Worm (Caenorhabditis elegans) whole organism, late embryonic: ENCODE results near the gene K02D10.8.

Source experiments
- C08G9.2 ChIP-seq: sonication (generic microtip); optimal IDR thresholded peaks from 2 replicates; lab custom pipeline; 2016; ENCODE audit warnings: mild to moderate bottlenecking, missing genetic modification characterization, moderate library complexity, missing compliant biosample characterization
- C38D4.7 ChIP-seq: fragments of 200-800 bp; sonication (Bioruptor generic); optimal IDR thresholded peaks from 2 replicates; lab custom pipeline; 2018; ENCODE audit warnings: mild to moderate bottlenecking, missing genetic modification characterization, moderate library complexity, missing compliant biosample characterization
- F13H6.1 ChIP-seq: sonication (generic microtip); optimal IDR thresholded peaks from 2 replicates; lab custom pipeline; 2016; ENCODE audit warnings: missing genetic modification characterization, missing compliant biosample characterization
- K09A11.1 ChIP-seq: sonication (generic microtip); optimal IDR thresholded peaks from 2 replicates; lab custom pipeline; 2017; ENCODE audit warnings: antibody characterized with exemption, mild to moderate bottlenecking, missing genetic modification characterization, missing compliant biosample characterization; ENCODE audit not compliant: insufficient read depth
- Y22D7AL.16 ChIP-seq: sonication (generic microtip); optimal IDR thresholded peaks from 2 replicates; lab custom pipeline; 2016; ENCODE audit warnings: missing genetic modification characterization, missing compliant biosample characterization
- ceh-19 ChIP-seq: fragments of 200-800 bp; sonication (Bioruptor generic); optimal IDR thresholded peaks from 2 replicates; lab custom pipeline; 2018; ENCODE audit warnings: mild to moderate bottlenecking, missing genetic modification characterization, missing compliant biosample characterization
- ceh-2 ChIP-seq: sonication (generic microtip); optimal IDR thresholded peaks from 2 replicates; lab custom pipeline; 2016; ENCODE audit warnings: missing genotype, missing genetic modification characterization, missing compliant biosample characterization
- ceh-24 ChIP-seq: sonication (generic microtip); optimal IDR thresholded peaks from 2 replicates; lab custom pipeline; 2016; ENCODE audit warnings: mild to moderate bottlenecking, missing genetic modification characterization, missing compliant biosample characterization
- ceh-30 ChIP-seq: fragments of 150-350 bp; optimal IDR thresholded peaks from 2 replicates; lab custom pipeline; 2014; ENCODE audit warnings: missing biosample characterization, missing genetic modification characterization
- ceh-31 ChIP-seq: sonication (generic microtip); optimal IDR thresholded peaks from 2 replicates; lab custom pipeline; 2016; ENCODE audit warnings: missing genetic modification characterization, missing compliant biosample characterization
- ceh-34 ChIP-seq: sonication (generic microtip); optimal IDR thresholded peaks from 2 replicates; lab custom pipeline; 2016; ENCODE audit warnings: mild to moderate bottlenecking, missing genetic modification characterization, missing compliant biosample characterization
- ceh-45 ChIP-seq: fragments of 200-800 bp; sonication (Bioruptor generic); IDR thresholded peaks from 2 replicates; pipeline ENCODE4 v1.3.6; 2022; ENCODE audit warnings: missing genetic modification reagents, missing genetic modification characterization, missing compliant biosample characterization
- ceh-48 ChIP-seq: sonication (generic microtip); optimal IDR thresholded peaks from 2 replicates; lab custom pipeline; 2016; ENCODE audit warnings: missing genetic modification characterization, inconsistent platforms, missing compliant biosample characterization
- ceh-6 ChIP-seq: fragments of 200-800 bp; sonication (Bioruptor generic); optimal IDR thresholded peaks from 2 replicates; lab custom pipeline; 2018; ENCODE audit warnings: mild to moderate bottlenecking, missing genetic modification characterization, missing compliant biosample characterization
- ceh-9 ChIP-seq: sonication (generic microtip); optimal IDR thresholded peaks from 2 replicates; lab custom pipeline; 2016; ENCODE audit warnings: mild to moderate bottlenecking, missing genetic modification characterization, inconsistent platforms, missing compliant biosample characterization
- elt-2 ChIP-seq: sonication (generic microtip); optimal IDR thresholded peaks from 2 replicates; lab custom pipeline; 2016; ENCODE audit warnings: missing genetic modification reagents, missing genetic modification characterization, missing compliant biosample characterization
- fkh-6 ChIP-seq: sonication (generic microtip); optimal IDR thresholded peaks from 2 replicates; lab custom pipeline; 2016; ENCODE audit warnings: missing genetic modification characterization, missing compliant biosample characterization
- hlh-15 ChIP-seq: sonication (generic microtip); optimal IDR thresholded peaks from 2 replicates; lab custom pipeline; 2016; ENCODE audit warnings: missing genetic modification characterization, missing compliant biosample characterization
- hlh-30 ChIP-seq: sonication (generic microtip); optimal IDR thresholded peaks from 2 replicates; lab custom pipeline; 2017; ENCODE audit warnings: antibody characterized with exemption, missing genetic modification characterization, missing compliant biosample characterization; ENCODE audit not compliant: insufficient read depth
- hlh-6 ChIP-seq: sonication (generic microtip); optimal IDR thresholded peaks from 2 replicates; lab custom pipeline; 2016; ENCODE audit warnings: missing genotype, missing genetic modification characterization, missing compliant biosample characterization
- hlh-8 ChIP-seq: sonication (generic microtip); optimal IDR thresholded peaks from 2 replicates; lab custom pipeline; 2016; ENCODE audit warnings: missing genotype, missing genetic modification characterization, missing compliant biosample characterization
- mec-3 ChIP-seq: sonication (generic microtip); optimal IDR thresholded peaks from 2 replicates; lab custom pipeline; 2016; ENCODE audit warnings: borderline replicate concordance, missing genetic modification characterization, missing compliant biosample characterization
- nfya-1 ChIP-seq: sonication (generic microtip); optimal IDR thresholded peaks from 2 replicates; lab custom pipeline; 2017; ENCODE audit warnings: missing genetic modification characterization, mild to moderate bottlenecking, missing compliant biosample characterization, antibody characterized with exemption, moderate library complexity
- nhr-11 ChIP-seq: fragments of 150-350 bp; optimal IDR thresholded peaks from 2 replicates; lab custom pipeline; 2014; ENCODE audit warnings: missing biosample characterization, missing genetic modification characterization
- nhr-232 ChIP-seq: sonication (generic microtip); optimal IDR thresholded peaks from 2 replicates; lab custom pipeline; 2016; ENCODE audit warnings: missing genetic modification characterization, missing compliant biosample characterization
- npax-4 ChIP-seq: sonication (generic microtip); optimal IDR thresholded peaks from 2 replicates; lab custom pipeline; 2016; ENCODE audit warnings: missing genetic modification characterization, missing compliant biosample characterization
- odd-2 ChIP-seq: sonication (generic microtip); optimal IDR thresholded peaks from 2 replicates; lab custom pipeline; 2017; ENCODE audit warnings: antibody characterized with exemption, mild to moderate bottlenecking, missing genetic modification characterization, missing compliant biosample characterization
- pag-3 ChIP-seq: sonication (generic microtip); optimal IDR thresholded peaks from 2 replicates; lab custom pipeline; 2016; ENCODE audit warnings: missing compliant biosample characterization, missing genetic modification characterization, borderline replicate concordance
- pat-9 ChIP-seq: fragments of 200-800 bp; sonication (Bioruptor generic); optimal IDR thresholded peaks from 2 replicates; lab custom pipeline; 2018; ENCODE audit warnings: mild to moderate bottlenecking, missing genetic modification characterization, moderate library complexity, missing compliant biosample characterization
- pros-1 ChIP-seq: fragments of 150-350 bp; optimal IDR thresholded peaks from 2 replicates; lab custom pipeline; 2014; ENCODE audit warnings: missing biosample characterization, missing genetic modification reagents, missing genetic modification characterization
- ref-2 ChIP-seq: sonication (generic microtip); optimal IDR thresholded peaks from 2 replicates; lab custom pipeline; 2016; ENCODE audit warnings: missing genetic modification characterization, missing compliant biosample characterization
- rnt-1 ChIP-seq: sonication (generic microtip); optimal IDR thresholded peaks from 2 replicates; lab custom pipeline; 2016; ENCODE audit warnings: missing genetic modification characterization, missing compliant biosample characterization
- sox-4 ChIP-seq: sonication (generic microtip); optimal IDR thresholded peaks from 2 replicates; lab custom pipeline; 2017; ENCODE audit warnings: mild to moderate bottlenecking, missing genetic modification characterization, inconsistent platforms, missing compliant biosample characterization
- syd-9 ChIP-seq: sonication (generic microtip); optimal IDR thresholded peaks from 2 replicates; lab custom pipeline; 2016; ENCODE audit warnings: mild to moderate bottlenecking, missing genetic modification characterization, moderate library complexity, missing compliant biosample characterization
- tbx-2 ChIP-seq: sonication (generic microtip); optimal IDR thresholded peaks from 2 replicates; lab custom pipeline; 2016; ENCODE audit warnings: missing genetic modification characterization, missing compliant biosample characterization
- ttx-3 ChIP-seq: sonication (generic microtip); optimal IDR thresholded peaks from 2 replicates; lab custom pipeline; 2016; ENCODE audit warnings: missing genetic modification reagents, missing genetic modification characterization, missing compliant biosample characterization
- unc-3 ChIP-seq, 2 experiments: fragments of 200-800 bp in 1 of 2; sonication (Bioruptor generic) in 1 of 2; sonication (generic microtip) in 1 of 2; conservative IDR thresholded peaks in 1 of 2; optimal IDR thresholded peaks in 1 of 2; 2 replicates each; pipeline versions ENCODE4 v1.3.6 to Lab custom; 2016 to 2022; ENCODE audit warnings: missing compliant biosample characterization in 2 of 2, missing genetic modification characterization in 2 of 2, missing genetic modification reagents in 1 of 2
- unc-42 ChIP-seq: sonication (generic microtip); optimal IDR thresholded peaks from 2 replicates; lab custom pipeline; 2016; ENCODE audit warnings: missing genotype, missing genetic modification characterization, missing compliant biosample characterization
- unc-55 ChIP-seq: sonication (generic microtip); optimal IDR thresholded peaks from 2 replicates; lab custom pipeline; 2017; ENCODE audit warnings: missing biosample characterization, missing genetic modification reagents, missing genetic modification characterization
- unc-86 ChIP-seq: sonication (generic microtip); optimal IDR thresholded peaks from 2 replicates; lab custom pipeline; 2016; ENCODE audit warnings: missing genetic modification characterization, missing compliant biosample characterization
- ztf-16 ChIP-seq: sonication (generic microtip); optimal IDR thresholded peaks from 2 replicates; lab custom pipeline; 2017; ENCODE audit warnings: missing genetic modification characterization, missing compliant biosample characterization

K02D10.8 gene

ce11 chrIII:8805815-8806214 is 19.6 kb downstream of the K02D10.8 start:
- TF ChIP-seq nfya-1 (tag; lab: Kevin White, UChicago) = no peak
- no peak for TF ChIP-seq unc-86 (tag; lab: Kevin White, UChicago)
- TF ChIP-seq pros-1 = no peak
- TF ChIP-seq ttx-3 = no peak
- TF ChIP-seq tbx-2 = no peak
- no peak for TF ChIP-seq ceh-45 (GFP tag; lab: Robert Waterston, UW)
- no peak for TF ChIP-seq ceh-19 (GFP tag; lab: Kevin White, UChicago)
- TF ChIP-seq, all 69 proteins: peak for 0

ce11 chrIII:8807246-8807645 is 21.1 kb downstream of the K02D10.8 start, which contains the start of gene F54F2.7:
Gene F54F2.7 (minus strand): TSS chrIII:8807346.
- no peak for TF ChIP-seq ztf-16
- TF ChIP-seq pag-3 = no peak
- TF ChIP-seq nfya-1 (tag; lab: Kevin White, UChicago) = no peak
- TF ChIP-seq hlh-15 (tag; lab: Kevin White, UChicago) = no peak
- no peak for TF ChIP-seq nhr-232 (tag; lab: Kevin White, UChicago)
- no peak for TF ChIP-seq unc-42 (tag; lab: Kevin White, UChicago)

DNA sequence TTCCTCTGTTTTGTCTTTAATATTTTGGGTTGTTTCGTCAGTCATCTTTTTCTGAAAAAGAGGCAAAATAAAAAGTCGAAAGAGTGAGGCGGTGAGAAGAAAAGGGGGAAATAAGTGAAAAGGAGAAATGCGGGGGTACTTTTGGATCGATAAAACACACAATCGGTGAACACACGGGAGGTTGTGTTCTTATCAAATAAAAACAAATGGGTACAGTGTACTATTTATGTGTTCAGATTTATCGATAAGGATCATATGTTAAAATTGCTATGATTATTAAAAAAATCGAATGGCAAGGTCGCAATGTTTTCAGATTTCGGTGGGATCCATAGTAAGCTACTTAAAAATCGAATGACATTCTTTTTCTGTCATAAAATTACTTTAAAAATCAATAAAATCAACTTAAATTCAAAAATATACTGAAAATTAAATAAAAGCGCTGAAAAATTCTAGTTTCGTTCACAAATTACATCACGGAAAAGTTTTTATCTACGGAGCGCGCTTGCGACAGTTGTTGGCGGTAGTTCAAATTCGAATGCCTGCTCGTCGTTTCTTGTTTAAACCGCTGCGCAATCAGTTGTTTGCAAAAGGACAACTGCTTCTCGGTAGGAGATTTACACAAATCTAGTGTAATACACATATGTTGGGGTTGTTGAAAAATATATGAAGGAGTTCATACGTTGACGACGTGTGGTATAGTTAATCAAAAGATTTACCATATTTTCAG is 23.2 kb downstream of the K02D10.8 start, which contains the start of gene prx-19:
Gene prx-19 (minus strand): TSS at position 51 of the 727 bp plus-strand sequence.
- no peak for TF ChIP-seq nhr-232 (tag; lab: Kevin White, UChicago)
- TF ChIP-seq ceh-6 (GFP tag; lab: Kevin White, UChicago) = no peak
- no peak for TF ChIP-seq ttx-3
- TF ChIP-seq pag-3 = no peak
- TF ChIP-seq ceh-45 (GFP tag; lab: Robert Waterston, UW) = no peak
- peak; percentile 26 for TF ChIP-seq elt-2 (tag; lab: Kevin White, UChicago)
- TF ChIP-seq sox-4 = no peak
- peak; percentile 43 for TF ChIP-seq nfya-1 (tag; lab: Kevin White, UChicago)
- no peak for TF ChIP-seq ceh-30
- TF ChIP-seq nhr-11 (tag; lab: Kevin White, UChicago) = no peak
- TF ChIP-seq rnt-1 (tag; lab: Kevin White, UChicago) = no peak
- peak; percentile 85 for TF ChIP-seq unc-42 (tag; lab: Kevin White, UChicago)
- no peak for TF ChIP-seq ceh-48 (tag; lab: Kevin White, UChicago)
- no peak for TF ChIP-seq ceh-31 (tag; lab: Kevin White, UChicago)
- no peak for TF ChIP-seq npax-4
- no peak for TF ChIP-seq hlh-8 (tag; lab: Kevin White, UChicago)
- TF ChIP-seq Y22D7AL.16 (tag; lab: Kevin White, UChicago) = no peak
- TF ChIP-seq unc-55 (GFP tag; lab: Kevin White, UChicago) = peak; percentile 15

DNA sequence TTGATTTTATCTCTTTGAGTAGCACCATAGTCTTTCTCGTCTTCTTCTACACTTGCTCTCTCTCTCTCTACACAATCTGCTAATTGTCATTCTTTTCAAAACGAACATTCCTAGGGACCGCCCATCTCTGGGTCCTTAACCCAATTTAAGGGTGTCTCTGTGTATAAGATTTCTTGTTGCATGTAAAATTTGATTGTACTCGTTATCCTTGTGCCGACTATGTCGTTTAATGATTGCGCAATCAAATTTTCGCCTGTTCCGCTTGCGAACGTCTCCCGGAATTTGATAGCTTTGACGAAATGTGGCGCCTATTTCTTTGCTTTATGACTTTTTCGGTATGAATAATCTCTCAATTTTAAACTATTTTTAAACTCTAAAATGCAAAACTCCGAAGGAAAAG is 24.9 kb downstream of the K02D10.8 start:
- no peak for TF ChIP-seq ceh-9 (tag; lab: Kevin White, UChicago)
- TF ChIP-seq unc-42 (tag; lab: Kevin White, UChicago) = peak; percentile 96

- TF ChIP-seq mec-3 (tag; lab: Kevin White, UChicago) = no peak
- no peak for TF ChIP-seq C08G9.2 (tag; lab: Kevin White, UChicago)
- no peak for TF ChIP-seq ceh-2
- no peak for TF ChIP-seq ref-2 (tag; lab: Kevin White, UChicago)
- no peak for TF ChIP-seq K09A11.1 (tag; lab: Kevin White, UChicago)
- no peak for TF ChIP-seq npax-4
- TF ChIP-seq unc-3 (GFP tag; conservative IDR thresholded peaks at IDR 0.05; lab: Robert Waterston, UW) = no peak
- no peak for TF ChIP-seq unc-3 (tag; optimal IDR thresholded peaks at IDR 0.05; lab: Kevin White, UChicago)
- no peak for TF ChIP-seq hlh-6
- TF ChIP-seq ceh-34 (tag; lab: Kevin White, UChicago) = peak; percentile 21
- no peak for TF ChIP-seq ceh-24
- TF ChIP-seq pros-1 = no peak
- TF ChIP-seq fkh-6 (tag; lab: Kevin White, UChicago) = no peak
- TF ChIP-seq sox-4 = no peak
- no peak for TF ChIP-seq nhr-11 (tag; lab: Kevin White, UChicago)
- TF ChIP-seq C38D4.7 (GFP tag; lab: Kevin White, UChicago) = no peak
- TF ChIP-seq syd-9 = no peak
- no peak for TF ChIP-seq hlh-8 (tag; lab: Kevin White, UChicago)
- no peak for TF ChIP-seq Y22D7AL.16 (tag; lab: Kevin White, UChicago)
- no peak for TF ChIP-seq hlh-30 (tag; lab: Kevin White, UChicago)
- TF ChIP-seq tbx-2 = no peak
- peak; percentile 5 for TF ChIP-seq F13H6.1
- TF ChIP-seq elt-2 (tag; lab: Kevin White, UChicago) = no peak
- TF ChIP-seq pat-9 (tag; lab: Kevin White, UChicago) = no peak
- TF ChIP-seq odd-2 (tag; lab: Kevin White, UChicago) = no peak
Measured at ce11 chrIII:8815699-8816098, 29.5 kb downstream of the K02D10.8 start.
